Worm (Caenorhabditis elegans): Measurements from ENCODE around the gene inpp-1.

DNA sequence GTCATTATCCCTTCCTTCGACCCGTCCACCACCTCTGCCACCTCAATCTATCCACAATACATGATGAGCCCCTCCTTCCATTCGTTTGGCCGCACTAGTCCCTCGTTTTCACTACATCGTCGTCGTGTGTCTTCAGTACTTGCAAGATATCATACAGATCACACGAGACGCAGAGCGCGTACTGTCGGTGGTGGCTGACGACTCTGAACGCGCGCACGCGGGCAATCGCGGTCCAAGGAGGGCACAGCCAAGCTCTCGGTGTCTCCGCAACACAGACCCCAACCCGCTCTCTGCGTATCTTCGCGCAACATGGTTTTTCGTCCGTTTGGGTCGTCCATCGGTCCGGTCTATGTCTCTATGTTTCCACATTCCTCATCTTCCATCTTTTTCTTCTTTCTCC is 43.3 kb upstream of the inpp-1 start:
- TF ChIP-seq nhr-25 (tag; optimal IDR thresholded peaks at IDR 0.05): no peak
- TF ChIP-seq ceh-82 (tag; optimal IDR thresholded peaks at IDR 0.05): no peak
- TF ChIP-seq jun-1 (tag; optimal IDR thresholded peaks at IDR 0.05): no peak
- no peak for TF ChIP-seq elt-1 (tag; optimal IDR thresholded peaks at IDR 0.05)
- no peak for TF ChIP-seq pqm-1 (tag; optimal IDR thresholded peaks at IDR 0.05)
- no peak for TF ChIP-seq ztf-11 (tag; optimal IDR thresholded peaks at IDR 0.05)
- TF ChIP-seq ceh-28 (tag; optimal IDR thresholded peaks at IDR 0.05): no peak
- no peak for TF ChIP-seq nhr-237 (tag; optimal IDR thresholded peaks at IDR 0.05)
- TF ChIP-seq elt-3 (tag; optimal IDR thresholded peaks at IDR 0.05): no peak
- TF ChIP-seq mdl-1 (tag; optimal IDR thresholded peaks at IDR 0.05): no peak
- no peak for TF ChIP-seq nhr-77 (tag; optimal IDR thresholded peaks at IDR 0.05)
- TF ChIP-seq fkh-10 (GFP tag; optimal IDR thresholded peaks at IDR 0.05): no peak

Measured in whole organism, L3 larva.